Fruit fly (Drosophila melanogaster) whole organism, embryonic: ENCODE results near the gene CG10019.

Experiments used
- CG10274 ChIP-seq: fragments of 200-800 bp; sonication (Bioruptor generic); optimal IDR thresholded peaks from 3 replicates; lab custom pipeline; 2017; ENCODE audit warnings: missing biosample characterization, mild to moderate bottlenecking, missing genetic modification characterization
- CG10979 ChIP-seq: fragments of 200-800 bp; sonication (Bioruptor generic); optimal IDR thresholded peaks from 2 replicates; lab custom pipeline; 2018; ENCODE audit warnings: missing biosample characterization, mild to moderate bottlenecking, missing genetic modification characterization, moderate library complexity
- CG11085 ChIP-seq: fragments of 200-800 bp; sonication (Bioruptor generic); IDR thresholded peaks from 2 replicates; pipeline ENCODE4 v1.3.6; 2022; ENCODE audit warnings: missing biosample characterization, missing genetic modification characterization
- CG11456 ChIP-seq: fragments of 200-800 bp; sonication (Bioruptor generic); IDR thresholded peaks from 3 replicates; pipeline ENCODE4 v1.3.6; 2022; ENCODE audit warnings: missing biosample characterization, missing genetic modification characterization
- CG12659 ChIP-seq: fragments of 200-800 bp; sonication (Bioruptor generic); optimal IDR thresholded peaks from 3 replicates; lab custom pipeline; 2017; ENCODE audit warnings: mild to moderate bottlenecking, missing biosample characterization, missing genetic modification reagents, missing genetic modification characterization
- CG15011 ChIP-seq: fragments of 200-800 bp; sonication (Bioruptor generic); optimal IDR thresholded peaks from 3 replicates; lab custom pipeline; 2018; ENCODE audit warnings: missing biosample characterization, mild to moderate bottlenecking, missing genetic modification characterization
- CG15514 ChIP-seq: fragments of 200-800 bp; sonication (Bioruptor generic); optimal IDR thresholded peaks from 3 replicates; lab custom pipeline; 2017; ENCODE audit warnings: missing biosample characterization, missing genetic modification characterization, mild to moderate bottlenecking, moderate library complexity, missing genetic modification reagents
- CG1603 ChIP-seq: fragments of 200-800 bp; sonication (Bioruptor generic); optimal IDR thresholded peaks from 2 replicates; lab custom pipeline; 2019; ENCODE audit warnings: missing biosample characterization, mild to moderate bottlenecking, missing genetic modification characterization, moderate library complexity
- CG16779 ChIP-seq: fragments of 200-800 bp; sonication (Bioruptor generic); IDR thresholded peaks from 2 replicates; pipeline ENCODE4 v1.3.6; 2022; ENCODE audit warnings: missing biosample characterization, missing genetic modification characterization
- CG17385 ChIP-seq: fragments of 200-800 bp; sonication (Bioruptor generic); optimal IDR thresholded peaks from 3 replicates; lab custom pipeline; 2018; ENCODE audit warnings: missing biosample characterization, mild to moderate bottlenecking, missing genetic modification characterization
- CG17568 ChIP-seq: fragments of 200-800 bp; sonication (Bioruptor generic); optimal IDR thresholded peaks from 2 replicates; lab custom pipeline; 2018; ENCODE audit warnings: missing biosample characterization, mild to moderate bottlenecking, missing genetic modification characterization, moderate library complexity
- CG18619 ChIP-seq: fragments of 200-800 bp; sonication (Bioruptor generic); optimal IDR thresholded peaks from 3 replicates; lab custom pipeline; 2017; ENCODE audit warnings: missing biosample characterization, mild to moderate bottlenecking, missing genetic modification characterization
- CG32767 ChIP-seq: fragments of 200-800 bp; sonication (Bioruptor generic); IDR thresholded peaks from 2 replicates; pipeline ENCODE4 v1.3.6; 2022; ENCODE audit warnings: missing biosample characterization, missing genetic modification characterization
- CG34422 ChIP-seq: fragments of 200-800 bp; sonication (Bioruptor generic); IDR thresholded peaks from 3 replicates; pipeline ENCODE4 v1.3.6; 2022; ENCODE audit warnings: missing biosample characterization, missing genetic modification characterization
- CG43689 ChIP-seq: fragments of 200-800 bp; sonication (Bioruptor generic); IDR thresholded peaks from 2 replicates; pipeline ENCODE4 v1.3.6; 2022; ENCODE audit warnings: missing biosample characterization, missing genetic modification characterization
- CG5180 ChIP-seq: fragments of 200-800 bp; sonication (Bioruptor generic); optimal IDR thresholded peaks from 3 replicates; lab custom pipeline; 2017; ENCODE audit warnings: missing biosample characterization, missing genetic modification characterization, mild to moderate bottlenecking, moderate library complexity, missing genetic modification reagents
- CG6854 ChIP-seq: fragments of 200-800 bp; sonication (Bioruptor generic); optimal IDR thresholded peaks from 3 replicates; lab custom pipeline; 2017; ENCODE audit warnings: missing biosample characterization, mild to moderate bottlenecking, missing genetic modification characterization
- CG9727 ChIP-seq: fragments of 200-800 bp; sonication (Bioruptor generic); optimal IDR thresholded peaks from 3 replicates; lab custom pipeline; 2017; ENCODE audit warnings: missing biosample characterization, mild to moderate bottlenecking, missing genetic modification characterization
- CG9932 ChIP-seq: fragments of 200-800 bp; sonication (Bioruptor generic); IDR thresholded peaks from 2 replicates; pipeline ENCODE4 v1.3.6; 2022; ENCODE audit warnings: missing biosample characterization, missing genetic modification characterization
- CTCF ChIP-seq: fragments of 200-800 bp; sonication (Bioruptor generic); optimal IDR thresholded peaks from 2 replicates; lab custom pipeline; 2017; ENCODE audit warnings: missing biosample characterization, mild to moderate bottlenecking, missing genetic modification characterization, moderate library complexity
- Dbx ChIP-seq: fragments of 200-800 bp; sonication (Bioruptor generic); IDR thresholded peaks from 3 replicates; pipeline ENCODE4 v1.3.6; 2022; ENCODE audit warnings: missing biosample characterization, missing genetic modification characterization
- Dek ChIP-seq: fragments of 200-800 bp; sonication (Bioruptor generic); optimal IDR thresholded peaks from 3 replicates; lab custom pipeline; 2019; ENCODE audit warnings: missing biosample characterization, mild to moderate bottlenecking, missing genetic modification characterization, moderate library complexity
- Ets65A ChIP-seq: fragments of 200-800 bp; sonication (Bioruptor generic); peaks from one replicate; lab custom pipeline; 2016; ENCODE audit warnings: missing biosample characterization, missing genetic modification characterization
- Ets97D ChIP-seq: fragments of 200-800 bp; sonication (Bioruptor generic); optimal IDR thresholded peaks from 3 replicates; lab custom pipeline; 2016; ENCODE audit warnings: missing biosample characterization, missing genetic modification characterization
- Fer3 ChIP-seq: fragments of 200-800 bp; sonication (Bioruptor generic); optimal IDR thresholded peaks from 2 replicates; lab custom pipeline; 2018; ENCODE audit warnings: missing biosample characterization, mild to moderate bottlenecking, missing genetic modification characterization, moderate library complexity
- H2.0 ChIP-seq: fragments of 200-800 bp; sonication (Bioruptor generic); IDR thresholded peaks from 2 replicates; pipeline ENCODE4 v1.3.6; 2022; ENCODE audit warnings: missing biosample characterization, missing genetic modification characterization
- HLH4C ChIP-seq: fragments of 200-800 bp; sonication (Bioruptor generic); IDR thresholded peaks from 3 replicates; pipeline ENCODE4 v1.3.6; 2022; ENCODE audit warnings: missing biosample characterization, missing genetic modification characterization; ENCODE audit not compliant: partially characterized antibody
- Hmr ChIP-seq: fragments of 200-800 bp; sonication (Bioruptor generic); optimal IDR thresholded peaks from 3 replicates; lab custom pipeline; 2017; ENCODE audit warnings: mild to moderate bottlenecking, missing biosample characterization, missing genetic modification reagents, missing genetic modification characterization
- Hsf ChIP-seq: fragments of 200-800 bp; sonication (Bioruptor generic); optimal IDR thresholded peaks from 3 replicates; lab custom pipeline; 2016; ENCODE audit warnings: missing biosample characterization, missing genetic modification characterization
- Kr ChIP-seq: fragments of 200-800 bp; sonication (Bioruptor generic); optimal IDR thresholded peaks from 2 replicates; lab custom pipeline; 2017; ENCODE audit warnings: missing biosample characterization, mild to moderate bottlenecking, missing genetic modification characterization
- Meics ChIP-seq: fragments of 200-800 bp; sonication (Bioruptor generic); optimal IDR thresholded peaks from 2 replicates; lab custom pipeline; 2017; ENCODE audit warnings: missing biosample characterization, mild to moderate bottlenecking, missing genetic modification characterization
- Optix ChIP-seq: fragments of 200-800 bp; sonication (Bioruptor generic); IDR thresholded peaks from 3 replicates; pipeline ENCODE4 v1.3.6; 2022; ENCODE audit warnings: missing biosample characterization, missing genetic modification characterization
- Rfx ChIP-seq: fragments of 200-800 bp; sonication (Bioruptor generic); IDR thresholded peaks from 2 replicates; pipeline ENCODE4 v1.3.6; 2022; ENCODE audit warnings: missing biosample characterization, missing genetic modification characterization
- al ChIP-seq: fragments of 200-800 bp; sonication (Bioruptor generic); IDR thresholded peaks from 2 replicates; pipeline ENCODE4 v1.3.6; 2022; ENCODE audit warnings: missing biosample characterization, missing genetic modification characterization
- dpn ChIP-seq, 2 experiments: fragments of 200-800 bp; sonication (Bioruptor generic); optimal IDR thresholded peaks; 3 replicates each; lab custom pipeline; 2016; ENCODE audit warnings: missing biosample characterization in 2 of 2, missing genetic modification characterization in 2 of 2
- dysf ChIP-seq: fragments of 200-800 bp; sonication (Bioruptor generic); IDR thresholded peaks from 3 replicates; pipeline ENCODE4 v1.3.6; 2022; ENCODE audit warnings: missing biosample characterization, missing genetic modification characterization
- eyg ChIP-seq: fragments of 200-800 bp; sonication (Bioruptor generic); optimal IDR thresholded peaks from 3 replicates; lab custom pipeline; 2016; ENCODE audit warnings: missing biosample characterization, missing genetic modification characterization
- her ChIP-seq: fragments of 200-800 bp; sonication (Bioruptor generic); optimal IDR thresholded peaks from 2 replicates; lab custom pipeline; 2016; ENCODE audit warnings: missing biosample characterization, missing genetic modification characterization
- jumu ChIP-seq: fragments of 200-800 bp; sonication (Bioruptor generic); optimal IDR thresholded peaks from 3 replicates; lab custom pipeline; 2016; ENCODE audit warnings: missing biosample characterization, missing genetic modification characterization
- lilli ChIP-seq: fragments of 200-800 bp; sonication (Bioruptor generic); optimal IDR thresholded peaks from 3 replicates; lab custom pipeline; 2016; ENCODE audit warnings: missing biosample characterization, missing genetic modification characterization
- pb ChIP-seq: fragments of 200-800 bp; sonication (Bioruptor generic); optimal IDR thresholded peaks from 3 replicates; lab custom pipeline; 2016; ENCODE audit warnings: missing biosample characterization, missing genetic modification characterization
- pfk ChIP-seq: fragments of 200-800 bp; sonication (Bioruptor generic); optimal IDR thresholded peaks from 2 replicates; lab custom pipeline; 2018; ENCODE audit warnings: missing biosample characterization, mild to moderate bottlenecking, missing genetic modification characterization, moderate library complexity
- ranshi ChIP-seq: fragments of 200-800 bp; sonication (Bioruptor generic); IDR thresholded peaks from 2 replicates; pipeline ENCODE4 v1.3.6; 2022; ENCODE audit warnings: missing biosample characterization, missing genetic modification characterization
- repo ChIP-seq: fragments of 200-800 bp; sonication (Bioruptor generic); optimal IDR thresholded peaks from 2 replicates; lab custom pipeline; 2016; ENCODE audit warnings: missing biosample characterization, missing genetic modification characterization
- sens ChIP-seq: fragments of 200-800 bp; sonication (Bioruptor generic); peaks from one replicate; lab custom pipeline; 2016; ENCODE audit warnings: missing biosample characterization, missing genetic modification characterization
- trem ChIP-seq: fragments of 200-800 bp; optimal IDR thresholded peaks from 3 replicates; lab custom pipeline; 2019; ENCODE audit warnings: missing biosample characterization, mild to moderate bottlenecking, missing genetic modification characterization, moderate library complexity
- trh ChIP-seq: fragments of 200-800 bp; sonication (Bioruptor generic); optimal IDR thresholded peaks from 2 replicates; lab custom pipeline; 2016; ENCODE audit warnings: missing biosample characterization, missing genetic modification characterization
- ttk ChIP-seq: fragments of 200-800 bp; sonication (Bioruptor generic); IDR thresholded peaks from 2 replicates; pipeline ENCODE4 v2.1.2; 2022; ENCODE audit warnings: missing biosample characterization, missing genetic modification characterization
- unc-4 ChIP-seq: fragments of 200-800 bp; sonication (Bioruptor generic); IDR thresholded peaks from 2 replicates; pipeline ENCODE4 v1.3.6; 2022; ENCODE audit warnings: missing biosample characterization, missing genetic modification characterization; ENCODE audit not compliant: partially characterized antibody
- zf30C ChIP-seq: fragments of 200-800 bp; sonication (Bioruptor generic); optimal IDR thresholded peaks from 3 replicates; lab custom pipeline; 2018; ENCODE audit warnings: missing biosample characterization, mild to moderate bottlenecking, missing genetic modification characterization
- zfh1 ChIP-seq: fragments of 200-800 bp; sonication (Bioruptor generic); IDR thresholded peaks from 3 replicates; pipeline ENCODE4 v1.3.6; 2022; ENCODE audit warnings: missing biosample characterization, missing genetic modification characterization

CG10019 gene

dm6 chr2L:3748691-3749090 lies 18.4 kb downstream of the CG10019 start (continued):
- 0 out of 3 replicates have a peak, but pooled peaks have one; percentile 41 for TF ChIP-seq zfh1 (GFP tag; lab: Robert Waterston, UW)
- no peak for TF ChIP-seq jumu (GFP tag; lab: Kevin White, UChicago)
- no peak for TF ChIP-seq CG5180 (GFP tag; lab: Kevin White, UChicago)
- peak; percentile 29 for TF ChIP-seq CG1603 (tag; lab: Kevin White, UChicago)
- peak in 1 of 2 experiments; percentile 40 for TF ChIP-seq dpn (GFP tag; optimal IDR thresholded peaks at IDR 0.05; lab: Kevin White, UChicago)
- TF ChIP-seq eyg (GFP tag; lab: Kevin White, UChicago) = peak; percentile 3
- peak; percentile 72 for TF ChIP-seq Ets65A (GFP tag; lab: Kevin White, UChicago)
- TF ChIP-seq Meics = peak; percentile 31
- TF ChIP-seq trh (GFP tag; lab: Kevin White, UChicago) = peak; percentile 2
- TF ChIP-seq Rfx (GFP tag; lab: Robert Waterston, UW) = peak; percentile 49
- peak; percentile 85 for TF ChIP-seq Ets97D (GFP tag; lab: Kevin White, UChicago)
- TF ChIP-seq CG12659 (GFP tag; lab: Kevin White, UChicago) = peak; percentile 21
- TF ChIP-seq Fer3 (tag; lab: Kevin White, UChicago) = peak; percentile 13
- TF ChIP-seq unc-4 (GFP tag; lab: Robert Waterston, UW) = no peak
- TF ChIP-seq al (GFP tag; lab: Robert Waterston, UW) = no peak
- peak; percentile 35; the same call in 1 of the 3 replicates for TF ChIP-seq Dbx (GFP tag; lab: Robert Waterston, UW)
- TF ChIP-seq Hsf (GFP tag; lab: Kevin White, UChicago) = peak; percentile 2
- 0 out of 3 replicates have a peak, but pooled peaks have one; percentile 24 for TF ChIP-seq dysf (GFP tag; lab: Robert Waterston, UW)
- peak; percentile 65 for TF ChIP-seq zf30C (GFP tag; lab: Kevin White, UChicago)
- TF ChIP-seq CG16779 (GFP tag; lab: Robert Waterston, UW) = no peak
- 0 out of 2 replicates have a peak, but pooled peaks have one; percentile 18 for TF ChIP-seq ttk (GFP tag; lab: Robert Waterston, UW)
- peak; percentile 5 for TF ChIP-seq CG17385 (GFP tag; lab: Kevin White, UChicago)
- peak; percentile 41 for TF ChIP-seq Hmr (GFP tag; lab: Kevin White, UChicago)
- TF ChIP-seq H2.0 = peak; percentile 19; the same call in 1 of the 2 replicates
- TF ChIP-seq ranshi = peak; percentile 21; the same call in 1 of the 2 replicates
- no peak for TF ChIP-seq CG32767 (GFP tag; lab: Robert Waterston, UW)
- TF ChIP-seq HLH4C = no peak
- no peak for TF ChIP-seq CG15011 (GFP tag; lab: Kevin White, UChicago)
- TF ChIP-seq CG6854 (GFP tag; lab: Kevin White, UChicago) = peak; percentile 2
- TF ChIP-seq CG11456 (GFP tag; lab: Robert Waterston, UW) = peak; percentile 64; the same call in 2 of the 3 replicates
- no peak for TF ChIP-seq Dek
- TF ChIP-seq Kr (GFP tag; lab: Kevin White, UChicago) = no peak
- 0 out of 2 replicates have a peak, but pooled peaks have one; percentile 22 for TF ChIP-seq CG43689 (GFP tag; lab: Robert Waterston, UW)
- TF ChIP-seq CG9932 (GFP tag; lab: Robert Waterston, UW) = 0 out of 2 replicates have a peak, but pooled peaks have one; percentile 4
- no peak for TF ChIP-seq pb (GFP tag; lab: Kevin White, UChicago)
- no peak for TF ChIP-seq CG10274 (GFP tag; lab: Kevin White, UChicago)
- 0 out of 3 replicates have a peak, but pooled peaks have one; percentile 52 for TF ChIP-seq Optix (GFP tag; lab: Robert Waterston, UW)
- no peak for TF ChIP-seq pfk
- no peak for TF ChIP-seq trem (tag; lab: Kevin White, UChicago)
- TF ChIP-seq CG34422 = 0 out of 3 replicates have a peak, but pooled peaks have one; percentile 45
- TF ChIP-seq CG17568 (GFP tag; lab: Kevin White, UChicago) = no peak
- peak; percentile 39 for TF ChIP-seq lilli (GFP tag; lab: Kevin White, UChicago)
- TF ChIP-seq sens (GFP tag; lab: Kevin White, UChicago) = peak; percentile 77
- no peak for TF ChIP-seq repo
- peak; percentile 10 for TF ChIP-seq CG18619 (GFP tag; lab: Kevin White, UChicago)
- TF ChIP-seq CG11085 (GFP tag; lab: Robert Waterston, UW) = no peak
- peak; percentile 49 for TF ChIP-seq CTCF (GFP tag; lab: Kevin White, UChicago)
- no peak for TF ChIP-seq CG10979 (tag; lab: Kevin White, UChicago)
- TF ChIP-seq her (GFP tag; lab: Kevin White, UChicago) = no peak
- peak; percentile 29 for TF ChIP-seq CG9727
- TF ChIP-seq CG15514 (GFP tag; lab: Kevin White, UChicago) = peak; percentile 26
